Fruit fly (Drosophila melanogaster) whole organism, embryonic: ENCODE results near the gene kis.

Experiments used
- CG2199 ChIP-seq: fragments of 200-800 bp; sonication (Bioruptor generic); IDR thresholded peaks from 3 replicates; pipeline ENCODE4 v1.3.6; 2022; ENCODE audit warnings: missing biosample characterization, missing genetic modification characterization
- Camta ChIP-seq: fragments of 200-800 bp; sonication (Bioruptor generic); optimal IDR thresholded peaks from 2 replicates; lab custom pipeline; 2016; ENCODE audit warnings: missing biosample characterization, missing genetic modification characterization
- Dek ChIP-seq: fragments of 200-800 bp; sonication (Bioruptor generic); optimal IDR thresholded peaks from 3 replicates; lab custom pipeline; 2019; ENCODE audit warnings: missing biosample characterization, mild to moderate bottlenecking, missing genetic modification characterization, moderate library complexity
- so ChIP-seq: fragments of 200-800 bp; sonication (Bioruptor generic); IDR thresholded peaks from 3 replicates; pipeline ENCODE4 v1.3.6; 2022; ENCODE audit warnings: missing biosample characterization, missing genetic modification characterization

DNA sequence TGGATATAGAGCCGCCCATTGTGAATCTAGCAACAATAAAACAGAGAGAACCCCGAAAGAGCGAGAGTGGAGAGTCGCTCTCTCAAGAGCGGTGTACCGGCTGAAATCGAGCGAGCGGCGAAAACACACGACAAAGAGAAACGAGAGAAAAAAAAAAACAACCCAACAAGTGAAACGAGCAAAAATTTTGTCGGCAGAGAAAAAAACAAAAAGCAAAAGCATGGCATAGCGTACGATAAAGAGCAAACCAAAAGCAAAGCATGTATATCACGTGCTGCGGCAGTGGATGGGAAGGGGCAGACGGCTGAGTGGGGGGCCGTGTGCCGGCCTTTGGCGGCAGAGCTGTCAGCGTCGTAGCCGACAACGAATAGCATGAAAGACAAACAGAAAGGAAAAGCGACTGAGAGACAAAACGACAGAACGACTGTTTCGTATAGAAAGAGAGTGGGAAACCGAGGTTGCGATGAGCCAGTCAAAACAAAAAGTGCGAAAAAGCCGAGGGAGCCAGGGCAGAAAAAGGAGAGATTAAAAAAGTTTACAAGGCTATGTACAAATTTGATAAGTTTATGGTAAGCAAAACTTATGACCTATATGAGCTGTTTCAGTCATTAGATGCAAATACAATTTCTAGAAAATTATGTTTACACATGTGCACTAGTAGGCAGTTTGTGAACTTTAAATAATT is 3.8 kb downstream of the kis start:
- TF ChIP-seq CG2199 (GFP tag; lab: Robert Waterston, UW), result 0 out of 3 replicates have a peak, but pooled peaks have one; percentile 37
- TF ChIP-seq so (GFP tag; lab: Robert Waterston, UW), result peak; percentile 67; the same call in 1 of the 3 replicates
- TF ChIP-seq Camta, result no peak
- TF ChIP-seq Dek, result no peak
